Worm (Caenorhabditis elegans) whole organism, midembryonic: ENCODE results near the gene qua-1.

ENCODE experiments used
- T22C8.4 ChIP-seq: fragments of 200-800 bp; sonication (Bioruptor generic); IDR thresholded peaks from 2 replicates; pipeline ENCODE4 v1.3.6; 2022; ENCODE audit warnings: missing genetic modification characterization, missing compliant biosample characterization
- cog-1 ChIP-seq: sonication (generic microtip); optimal IDR thresholded peaks from 2 replicates; lab custom pipeline; 2016; ENCODE audit warnings: missing genetic modification characterization, missing compliant biosample characterization
- flt-1 ChIP-seq: fragments of 200-800 bp; sonication (Bioruptor generic); IDR thresholded peaks from 2 replicates; pipeline ENCODE4 v1.3.6; 2022; ENCODE audit warnings: missing genetic modification characterization, missing compliant biosample characterization
- klf-2 ChIP-seq: fragments of 200-800 bp; sonication (Bioruptor generic); conservative IDR thresholded peaks from 2 replicates; pipeline ENCODE4 v1.3.6; 2022; ENCODE audit warnings: missing genetic modification reagents, missing genetic modification characterization, missing compliant biosample characterization
- med-1 ChIP-seq: sonication (generic microtip); optimal IDR thresholded peaks from 2 replicates; lab custom pipeline; 2017; ENCODE audit warnings: missing genetic modification characterization, mild to moderate bottlenecking, missing compliant biosample characterization, antibody characterized with exemption, missing genetic modification reagents; ENCODE audit not compliant: insufficient read depth
- ref-1 ChIP-seq: fragments of 200-800 bp; sonication (Bioruptor generic); conservative IDR thresholded peaks from 2 replicates; pipeline ENCODE4 v1.3.6; 2022; ENCODE audit warnings: missing genetic modification reagents, missing genetic modification characterization, missing compliant biosample characterization
- tab-1 ChIP-seq: fragments of 200-800 bp; sonication (Bioruptor generic); IDR thresholded peaks from 2 replicates; pipeline ENCODE4 v1.3.6; 2022; ENCODE audit warnings: missing genetic modification characterization, missing compliant biosample characterization
- ztf-23 ChIP-seq: fragments of 200-800 bp; sonication (Bioruptor generic); IDR thresholded peaks from 2 replicates; pipeline ENCODE4 v1.3.6; 2022; ENCODE audit warnings: missing genetic modification reagents, missing genetic modification characterization, missing compliant biosample characterization
- ztf-29 ChIP-seq: fragments of 200-800 bp; sonication (Bioruptor generic); IDR thresholded peaks from 2 replicates; pipeline ENCODE4 v1.3.6; 2022; ENCODE audit warnings: missing genetic modification reagents, missing genetic modification characterization, missing compliant biosample characterization

The qua-1 gene

ce11 chrII:8198503-8198902 is at the start of gene qua-1:
qua-1 (plus strand) TSS chrII:8198803.
- TF ChIP-seq flt-1 (GFP tag; lab: Robert Waterston, UW) (no peak), ztf-29 (no peak), tab-1 (GFP tag; lab: Robert Waterston, UW) (no peak), ztf-23 (no peak), T22C8.4 (GFP tag; lab: Robert Waterston, UW) (no peak), cog-1 (no peak), med-1 (GFP tag; lab: Kevin White, UChicago) (no peak), ref-1 (GFP tag; lab: Robert Waterston, UW) (no peak), klf-2 (GFP tag; lab: Robert Waterston, UW) (no peak)

ce11 chrII:8149930-8150329 is 48.7 kb upstream of the qua-1 start, which contains the start of gene F10B5.3:
F10B5.3 (minus strand) TSS chrII:8150030.
- TF ChIP-seq cog-1 (no peak), ref-1 (GFP tag; lab: Robert Waterston, UW) (no peak)

- TF ChIP-seq T22C8.4 (GFP tag; lab: Robert Waterston, UW) (no peak), ztf-23 (no peak), flt-1 (GFP tag; lab: Robert Waterston, UW) (no peak), cog-1 (no peak), klf-2 (GFP tag; lab: Robert Waterston, UW) (no peak)
Observed at ce11 chrII:8152711-8153325, 45.8 kb upstream of the qua-1 start.

ce11 chrII:8156845-8157373 is 41.7 kb upstream of the qua-1 start, which contains the start of the genes tub-1 and tmem-138:
tub-1 (minus strand) TSS chrII:8156945.
tmem-138 (plus strand) TSS chrII:8157323.
- TF ChIP-seq ztf-23 (no peak), flt-1 (GFP tag; lab: Robert Waterston, UW) (no peak), cog-1 (no peak), ref-1 (GFP tag; lab: Robert Waterston, UW) (no peak), ztf-29 (no peak), T22C8.4 (GFP tag; lab: Robert Waterston, UW) (no peak), klf-2 (GFP tag; lab: Robert Waterston, UW) (no peak), med-1 (GFP tag; lab: Kevin White, UChicago) (no peak), tab-1 (GFP tag; lab: Robert Waterston, UW) (no peak)

ce11 chrII:8157991-8158390 is 40.6 kb upstream of the qua-1 start, which contains the start of gene pch-2:
pch-2 (plus strand) TSS chrII:8158349.
- TF ChIP-seq T22C8.4 (GFP tag; lab: Robert Waterston, UW) = no peak
- no peak for TF ChIP-seq tab-1 (GFP tag; lab: Robert Waterston, UW)
- TF ChIP-seq ztf-29 = no peak

- TF ChIP-seq ref-1 (GFP tag; lab: Robert Waterston, UW) (no peak), klf-2 (GFP tag; lab: Robert Waterston, UW) (no peak), ztf-29 (no peak), T22C8.4 (GFP tag; lab: Robert Waterston, UW) (no peak)
Observed at ce11 chrII:8160916-8161315, 37.7 kb upstream of the qua-1 start.

- TF ChIP-seq med-1 (GFP tag; lab: Kevin White, UChicago) (no peak), ztf-23 (no peak), ztf-29 (no peak), flt-1 (GFP tag; lab: Robert Waterston, UW) (no peak), tab-1 (GFP tag; lab: Robert Waterston, UW) (no peak), klf-2 (GFP tag; lab: Robert Waterston, UW) (no peak), T22C8.4 (GFP tag; lab: Robert Waterston, UW) (no peak)
Observed at ce11 chrII:8162120-8162648, 36.4 kb upstream of the qua-1 start, which contains the start of the genes emb-27 and rrf-3. emb-27 (minus strand) TSS chrII:8162170. rrf-3 (plus strand) TSS chrII:8162465.

ce11 chrII:8169283-8169682 is 29.3 kb upstream of the qua-1 start, which contains the start of gene T05C12.15:
T05C12.15 (plus strand) TSS chrII:8169583.
- TF ChIP-seq klf-2 (GFP tag; lab: Robert Waterston, UW) (no peak), flt-1 (GFP tag; lab: Robert Waterston, UW) (no peak), med-1 (GFP tag; lab: Kevin White, UChicago) (no peak), tab-1 (GFP tag; lab: Robert Waterston, UW) (no peak), ztf-23 (no peak), ref-1 (GFP tag; lab: Robert Waterston, UW) (no peak)

ce11 chrII:8170374-8170773 is 28.2 kb upstream of the qua-1 start, which contains the start of gene T05C12.11:
T05C12.11 (minus strand) TSS chrII:8170474.
- TF ChIP-seq T22C8.4 (GFP tag; lab: Robert Waterston, UW) (no peak), med-1 (GFP tag; lab: Kevin White, UChicago) (no peak), ztf-29 (no peak), ref-1 (GFP tag; lab: Robert Waterston, UW) (no peak), klf-2 (GFP tag; lab: Robert Waterston, UW) (no peak), cog-1 (no peak), tab-1 (GFP tag; lab: Robert Waterston, UW) (no peak), flt-1 (GFP tag; lab: Robert Waterston, UW) (no peak), ztf-23 (no peak)

- TF ChIP-seq T22C8.4 (GFP tag; lab: Robert Waterston, UW) (no peak), ztf-23 (no peak), med-1 (GFP tag; lab: Kevin White, UChicago) (no peak), flt-1 (GFP tag; lab: Robert Waterston, UW) (no peak), ztf-29 (no peak), cog-1 (no peak), ref-1 (GFP tag; lab: Robert Waterston, UW) (no peak), klf-2 (GFP tag; lab: Robert Waterston, UW) (no peak), tab-1 (GFP tag; lab: Robert Waterston, UW) (no peak)
Observed at ce11 chrII:8173449-8173848, 25.2 kb upstream of the qua-1 start, which contains the start of the genes decr-1.3 and T05C12.1. decr-1.3 (minus strand) TSS chrII:8173549. T05C12.1 (plus strand) TSS chrII:8173680.
